Worm (Caenorhabditis elegans) whole organism, L1 larva: ENCODE measurements around the gene T19H12.3.

Experiments used
- aly-2 ChIP-seq: fragments of 150-350 bp; optimal IDR thresholded peaks from 2 replicates; lab custom pipeline; 2014; ENCODE audit warnings: missing biosample characterization, missing genetic modification characterization
- ama-1 ChIP-seq: fragments of 150-350 bp; optimal IDR thresholded peaks from 2 replicates; lab custom pipeline; 2014
- blmp-1 ChIP-seq: fragments of 150-350 bp; optimal IDR thresholded peaks from 2 replicates; lab custom pipeline; 2014; ENCODE audit warnings: missing biosample characterization, missing genetic modification characterization
- ceh-82 ChIP-seq, 3 experiments: fragments of 150-350 bp in 1 of 3; sonication (generic microtip) in 2 of 3; optimal IDR thresholded peaks; 2 replicates each; lab custom pipeline; 2014 to 2017; ENCODE audit warnings: missing biosample characterization in 3 of 3, missing genetic modification characterization in 3 of 3
- ceh-90 ChIP-seq: sonication (generic microtip); optimal IDR thresholded peaks from 2 replicates; lab custom pipeline; 2016; ENCODE audit warnings: missing genetic modification characterization, missing compliant biosample characterization
- ces-1 ChIP-seq: fragments of 150-350 bp; optimal IDR thresholded peaks from 2 replicates; lab custom pipeline; 2014; ENCODE audit warnings: missing biosample characterization, missing genetic modification reagents, missing genetic modification characterization
- dsc-1 ChIP-seq: sonication (generic microtip); optimal IDR thresholded peaks from 2 replicates; lab custom pipeline; 2016; ENCODE audit warnings: mild to moderate bottlenecking, missing genetic modification characterization, missing compliant biosample characterization
- efl-1 ChIP-seq, 4 experiments: fragments of 150-350 bp; optimal IDR thresholded peaks in 3 of 4; peaks in 1 of 4; 1 replicate in 1 of 4; 2 replicates in 3 of 4; lab custom pipeline; 2014; ENCODE audit warnings: missing biosample characterization in 2 of 4, missing genetic modification characterization in 2 of 4, missing genetic modification reagents in 2 of 4
- fkh-4 ChIP-seq: sonication (generic microtip); optimal IDR thresholded peaks from 2 replicates; lab custom pipeline; 2016; ENCODE audit warnings: missing compliant biosample characterization, missing genetic modification characterization, borderline replicate concordance
- fkh-8 ChIP-seq: sonication (generic microtip); optimal IDR thresholded peaks from 2 replicates; lab custom pipeline; 2016; ENCODE audit warnings: mild to moderate bottlenecking, missing genetic modification characterization, missing compliant biosample characterization
- isw-1 ChIP-seq: fragments of 200-800 bp; sonication (Bioruptor generic); IDR thresholded peaks from 2 replicates; pipeline ENCODE4 v1.3.6; 2022; ENCODE audit warnings: missing genetic modification characterization, missing compliant biosample characterization
- jun-1 ChIP-seq: fragments of 150-350 bp; optimal IDR thresholded peaks from 2 replicates; lab custom pipeline; 2014; ENCODE audit warnings: missing biosample characterization, missing genetic modification reagents, missing genetic modification characterization
- lin-15B ChIP-seq: fragments of 150-350 bp; sonication (generic microtip); optimal IDR thresholded peaks from 3 replicates; lab custom pipeline; 2014; ENCODE audit warnings: missing biosample characterization, missing genetic modification characterization
- lin-39 ChIP-seq: fragments of 150-350 bp; optimal IDR thresholded peaks from 2 replicates; lab custom pipeline; 2014; ENCODE audit warnings: missing biosample characterization, missing genetic modification reagents, missing genetic modification characterization
- mab-9 ChIP-seq: fragments of 200-800 bp; sonication (Bioruptor generic); IDR thresholded peaks from 2 replicates; pipeline ENCODE4 v1.3.6; 2022; ENCODE audit warnings: missing genetic modification reagents, missing genetic modification characterization, missing compliant biosample characterization
- mdl-1 ChIP-seq, 2 experiments: fragments of 150-350 bp; optimal IDR thresholded peaks; 2 replicates each; lab custom pipeline; 2014 to 2017; ENCODE audit warnings: missing biosample characterization in 2 of 2, missing genetic modification characterization in 2 of 2, inconsistent platforms in 1 of 2
- nhr-12 ChIP-seq: sonication (generic microtip); optimal IDR thresholded peaks from 2 replicates; lab custom pipeline; 2017; ENCODE audit warnings: missing biosample characterization, missing genetic modification characterization
- nhr-19 ChIP-seq: fragments of 200-800 bp; sonication (Bioruptor generic); conservative IDR thresholded peaks from 2 replicates; pipeline ENCODE4 v1.3.6; 2022; ENCODE audit warnings: missing genetic modification characterization, missing compliant biosample characterization
- nhr-20 ChIP-seq: sonication (generic microtip); optimal IDR thresholded peaks from 2 replicates; lab custom pipeline; 2016; ENCODE audit warnings: mild to moderate bottlenecking, missing genetic modification characterization, missing compliant biosample characterization
- nhr-237 ChIP-seq: fragments of 150-350 bp; optimal IDR thresholded peaks from 2 replicates; lab custom pipeline; 2014; ENCODE audit warnings: missing biosample characterization, missing genetic modification characterization
- nhr-47 ChIP-seq: sonication (generic microtip); optimal IDR thresholded peaks from 2 replicates; lab custom pipeline; 2016; ENCODE audit warnings: mild to moderate bottlenecking, missing genetic modification characterization, moderate library complexity, missing compliant biosample characterization
- nhr-76 ChIP-seq: sonication (generic microtip); optimal IDR thresholded peaks from 2 replicates; lab custom pipeline; 2017; ENCODE audit warnings: missing biosample characterization, missing genetic modification characterization
- nhr-77 ChIP-seq: fragments of 150-350 bp; optimal IDR thresholded peaks from 2 replicates; lab custom pipeline; 2014; ENCODE audit warnings: missing biosample characterization, missing genetic modification characterization
- nhr-85 ChIP-seq: sonication (generic microtip); peaks from one replicate; lab custom pipeline; 2016; ENCODE audit warnings: missing genetic modification characterization, inconsistent platforms, missing compliant biosample characterization
- nhr-90 ChIP-seq: sonication (generic microtip); optimal IDR thresholded peaks from 2 replicates; lab custom pipeline; 2016; ENCODE audit warnings: mild to moderate bottlenecking, missing genetic modification characterization, missing compliant biosample characterization; ENCODE audit not compliant: poor library complexity
- pag-3 ChIP-seq: sonication (generic microtip); optimal IDR thresholded peaks from 2 replicates; lab custom pipeline; 2017; ENCODE audit warnings: missing genetic modification characterization, mild to moderate bottlenecking, missing compliant biosample characterization, antibody characterized with exemption, borderline replicate concordance; ENCODE audit not compliant: insufficient read depth
- rnt-1 ChIP-seq: sonication (generic microtip); optimal IDR thresholded peaks from 2 replicates; lab custom pipeline; 2016; ENCODE audit warnings: mild to moderate bottlenecking, missing genetic modification characterization, moderate library complexity, missing compliant biosample characterization
- skn-1 ChIP-seq: fragments of 150-350 bp; optimal IDR thresholded peaks from 2 replicates; lab custom pipeline; 2014; ENCODE audit warnings: missing biosample characterization, missing genetic modification characterization
- snpc-4 ChIP-seq: fragments of 150-350 bp; optimal IDR thresholded peaks from 2 replicates; lab custom pipeline; 2014; ENCODE audit warnings: missing biosample characterization, missing genetic modification characterization
- sox-4 ChIP-seq: sonication (generic microtip); optimal IDR thresholded peaks from 2 replicates; lab custom pipeline; 2016; ENCODE audit warnings: missing genetic modification characterization, missing compliant biosample characterization
- sptf-1 ChIP-seq: fragments of 150-350 bp; optimal IDR thresholded peaks from 2 replicates; lab custom pipeline; 2014; ENCODE audit warnings: missing biosample characterization, missing genetic modification characterization
- sup-37 ChIP-seq: fragments of 200-800 bp; sonication (Bioruptor generic); optimal IDR thresholded peaks from 2 replicates; lab custom pipeline; 2018; ENCODE audit warnings: mild to moderate bottlenecking, missing genetic modification characterization, missing compliant biosample characterization
- unc-130 ChIP-seq: fragments of 150-350 bp; optimal IDR thresholded peaks from 2 replicates; lab custom pipeline; 2017; ENCODE audit warnings: missing biosample characterization, missing genetic modification characterization, inconsistent platforms
- unc-62 ChIP-seq: fragments of 150-350 bp; optimal IDR thresholded peaks from 2 replicates; lab custom pipeline; 2014; ENCODE audit warnings: missing biosample characterization, missing genetic modification reagents, missing genetic modification characterization
- unc-86 ChIP-seq: sonication (generic microtip); optimal IDR thresholded peaks from 2 replicates; lab custom pipeline; 2016; ENCODE audit warnings: missing genetic modification characterization, missing compliant biosample characterization
- vab-15 ChIP-seq: sonication (generic microtip); optimal IDR thresholded peaks from 2 replicates; lab custom pipeline; 2017; ENCODE audit warnings: missing genotype, mild to moderate bottlenecking, missing genetic modification characterization, missing compliant biosample characterization
- zag-1 ChIP-seq: fragments of 150-350 bp; optimal IDR thresholded peaks from 2 replicates; lab custom pipeline; 2014; ENCODE audit warnings: missing biosample characterization, missing genetic modification characterization
- zip-4 ChIP-seq: fragments of 200-800 bp; sonication (Bioruptor generic); optimal IDR thresholded peaks from 2 replicates; lab custom pipeline; 2018; ENCODE audit warnings: mild to moderate bottlenecking, missing genetic modification characterization, moderate library complexity, missing compliant biosample characterization
- ztf-11 ChIP-seq, 2 experiments: sonication (generic microtip); optimal IDR thresholded peaks; 2 replicates each; lab custom pipeline; 2016 to 2017; ENCODE audit warnings: missing genetic modification characterization in 2 of 2, missing biosample characterization in 1 of 2, missing compliant biosample characterization in 1 of 2

T19H12.3 gene

ce11 chrV:4926371-4926770 is 40.9 kb downstream of the T19H12.3 start, which contains the start of gene srh-21:
TSS of gene srh-21 (plus strand) at chrV:4926671.
- TF ChIP-seq mab-9 (GFP tag; lab: Robert Waterston, UW), result no peak
- no peak for TF ChIP-seq unc-130
- peak; percentile 8 for TF ChIP-seq fkh-8 (tag; lab: Kevin White, UChicago)
- TF ChIP-seq sup-37 (GFP tag; lab: Kevin White, UChicago), result no peak
- TF ChIP-seq nhr-85 (tag; lab: Kevin White, UChicago), result no peak
- TF ChIP-seq lin-15B (tag; lab: Kevin White, UChicago), result no peak
- TF ChIP-seq zag-1 (tag; lab: Kevin White, UChicago), result no peak

ce11 chrV:4929842-4930241 is 44.4 kb downstream of the T19H12.3 start, which contains the start of gene str-205:
TSS of gene str-205 (minus strand) at chrV:4929942.
- TF ChIP-seq nhr-76 (tag; lab: Kevin White, UChicago), result no peak
- no peak for TF ChIP-seq pag-3 (tag; lab: Kevin White, UChicago)
- no peak for TF ChIP-seq ceh-82 (tag; optimal IDR thresholded peaks at IDR 0.05; lab: Kevin White, UChicago)
- TF ChIP-seq nhr-237 (tag; lab: Kevin White, UChicago), result no peak
- TF ChIP-seq fkh-4, result no peak
- TF ChIP-seq skn-1 (tag; lab: Kevin White, UChicago), result no peak
- TF ChIP-seq dsc-1 (tag; lab: Kevin White, UChicago), result no peak
- TF ChIP-seq isw-1 (GFP tag; lab: Robert Waterston, UW), result no peak
- TF ChIP-seq snpc-4 (tag; lab: Kevin White, UChicago), result no peak
- no peak for TF ChIP-seq sox-4 (tag; lab: Kevin White, UChicago)
- no peak for TF ChIP-seq rnt-1 (tag; lab: Kevin White, UChicago)
- TF ChIP-seq nhr-47, result no peak
- no peak for TF ChIP-seq ztf-11 (tag; optimal IDR thresholded peaks at IDR 0.05; lab: Kevin White, UChicago)
- TF ChIP-seq mdl-1 (tag; optimal IDR thresholded peaks at IDR 0.05; lab: Kevin White, UChicago), result no peak
- TF ChIP-seq aly-2 (tag; lab: Kevin White, UChicago), result no peak
- no peak for TF ChIP-seq ces-1 (GFP tag; lab: Kevin White, UChicago)
- no peak for TF ChIP-seq mab-9 (GFP tag; lab: Robert Waterston, UW)
- TF ChIP-seq nhr-77 (tag; lab: Kevin White, UChicago), result no peak
- no peak for TF ChIP-seq ama-1 (lab: Kevin White, UChicago)

ce11 chrV:4932814-4933213 is 47.3 kb downstream of the T19H12.3 start, which contains the start of gene C02E7.10:
TSS of gene C02E7.10 (minus strand) at chrV:4933045.
- TF ChIP-seq vab-15 (tag; lab: Kevin White, UChicago), result no peak
- TF ChIP-seq lin-39 (tag; lab: Kevin White, UChicago), result no peak
- no peak for TF ChIP-seq unc-62 (GFP tag; lab: Kevin White, UChicago)
- no peak for TF ChIP-seq nhr-20 (tag; lab: Kevin White, UChicago)
- no peak for TF ChIP-seq nhr-90 (tag; lab: Kevin White, UChicago)
- no peak for TF ChIP-seq zip-4 (GFP tag; lab: Kevin White, UChicago)
- TF ChIP-seq ceh-90 (tag; lab: Kevin White, UChicago), result no peak
- TF ChIP-seq nhr-19, result no peak
- no peak for TF ChIP-seq efl-1 (optimal IDR thresholded peaks at IDR 0.05; lab: Kevin White, UChicago)
- TF ChIP-seq efl-1 (GFP tag; optimal IDR thresholded peaks at IDR 0.05 in 1 of 2; lab: Kevin White, UChicago), result no peak
- TF ChIP-seq mab-9 (GFP tag; lab: Robert Waterston, UW), result no peak
- no peak for TF ChIP-seq nhr-12 (tag; lab: Kevin White, UChicago)
- no peak for TF ChIP-seq jun-1 (tag; lab: Kevin White, UChicago)
- no peak for TF ChIP-seq blmp-1 (tag; lab: Kevin White, UChicago)
- TF ChIP-seq unc-86 (tag; lab: Kevin White, UChicago), result no peak
- no peak for TF ChIP-seq isw-1 (GFP tag; lab: Robert Waterston, UW)
- TF ChIP-seq skn-1 (tag; lab: Kevin White, UChicago), result no peak
- no peak for TF ChIP-seq sptf-1 (tag; lab: Kevin White, UChicago)
